Fruit fly (Drosophila melanogaster) whole organism, wandering third instar larva: ENCODE data around the gene Kap-alpha3.
A peak's percentile ranks its signal among the peaks of the same experiment; 100 is the strongest.

Experiments used
- Abd-B ChIP-seq: fragments of >200 bp; optimal IDR thresholded peaks from 2 replicates; lab custom pipeline; 2017; ENCODE audit warnings: missing biosample characterization, missing genetic modification characterization
- CG32264 ChIP-seq: fragments of 200-800 bp; sonication (Bioruptor generic); optimal IDR thresholded peaks from 2 replicates; lab custom pipeline; 2016; ENCODE audit warnings: missing biosample characterization, missing genetic modification characterization
- Dfd ChIP-seq: fragments of >200 bp; optimal IDR thresholded peaks from 2 replicates; lab custom pipeline; 2017; ENCODE audit warnings: missing biosample characterization, missing genetic modification characterization
- GATAd ChIP-seq: sonication (Bioruptor generic); optimal IDR thresholded peaks from 2 replicates; lab custom pipeline; 2016; ENCODE audit warnings: missing biosample characterization, missing genetic modification characterization
- Myc ChIP-seq: fragments of >200 bp; optimal IDR thresholded peaks from 2 replicates; lab custom pipeline; 2017
- br ChIP-seq: fragments of 200-800 bp; sonication (Bioruptor generic); optimal IDR thresholded peaks from 2 replicates; lab custom pipeline; 2016; ENCODE audit warnings: missing biosample characterization, missing genetic modification characterization
- dmrt93B ChIP-seq: fragments of 200-800 bp; sonication (Bioruptor generic); optimal IDR thresholded peaks from 2 replicates; lab custom pipeline; 2018; ENCODE audit warnings: missing biosample characterization, mild to moderate bottlenecking, missing genetic modification characterization
- h ChIP-seq: fragments of 200-800 bp; sonication (Bioruptor generic); optimal IDR thresholded peaks from 3 replicates; lab custom pipeline; 2016; ENCODE audit warnings: missing biosample characterization, mild to moderate bottlenecking, missing genetic modification characterization
- psq ChIP-seq: fragments of 200-800 bp; sonication (Bioruptor generic); optimal IDR thresholded peaks from 3 replicates; lab custom pipeline; 2017; ENCODE audit warnings: missing biosample characterization, mild to moderate bottlenecking, missing genetic modification characterization, moderate library complexity
- rgr ChIP-seq: fragments of 200-800 bp; sonication (Bioruptor generic); optimal IDR thresholded peaks from 3 replicates; lab custom pipeline; 2016; ENCODE audit warnings: missing biosample characterization, mild to moderate bottlenecking, missing genetic modification characterization

DNA sequence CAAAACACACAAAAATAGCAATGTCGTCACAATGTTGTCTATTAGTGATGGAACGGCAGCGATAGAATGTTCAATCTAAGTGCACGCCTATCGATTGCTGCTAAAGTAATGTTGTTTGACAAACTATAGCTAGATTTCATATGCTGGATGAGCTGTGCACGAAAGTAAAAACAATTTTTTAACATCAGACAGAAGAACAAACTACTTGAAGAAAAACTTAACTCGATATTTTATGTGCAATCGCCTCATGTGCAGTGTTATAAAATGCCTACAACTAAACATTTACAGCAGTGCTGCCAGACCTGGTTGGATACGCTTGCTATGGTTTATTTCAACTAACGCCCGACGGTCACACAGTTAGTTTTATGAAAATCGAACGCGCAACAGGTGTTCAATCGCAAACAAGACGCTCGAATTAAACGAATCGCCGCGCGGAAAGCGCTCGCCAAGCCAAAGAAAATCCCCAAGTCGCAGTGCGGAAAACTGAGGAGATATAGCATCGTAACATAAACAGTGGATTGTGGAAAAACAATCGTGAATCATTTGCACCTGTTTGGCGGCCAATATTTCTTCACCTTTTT is 13.5 kb upstream of the Kap-alpha3 start, which contains the start of the genes bocks and CG8312:
- TF ChIP-seq br (peak; percentile 63), CG32264 (GFP tag; lab: Kevin White, UChicago) (no peak), GATAd (GFP tag; lab: Kevin White, UChicago) (no peak), Myc (lab: Kevin White, UChicago) (peak; percentile 63), Abd-B (GFP tag; lab: Kevin White, UChicago) (no peak), Dfd (GFP tag; lab: Kevin White, UChicago) (no peak), rgr (GFP tag; lab: Kevin White, UChicago) (peak; percentile 42), dmrt93B (GFP tag; lab: Kevin White, UChicago) (no peak), h (GFP tag; lab: Kevin White, UChicago) (peak; percentile 53), psq (GFP tag; lab: Kevin White, UChicago) (no peak)
